Fruit fly (Drosophila melanogaster): ENCODE results near the gene Adk1.

Adk1 gene

dm6 chr3R:12197641-12198040 lies at the start of gene Adk1:
Gene Adk1 (plus strand): TSS chr3R:12197941.
- TF ChIP-seq Vsx2 (GFP tag; optimal IDR thresholded peaks at IDR 0.05; ENCODE audit: partially characterized antibody) (no peak), Abd-B (GFP tag; optimal IDR thresholded peaks at IDR 0.05) (no peak), psq (GFP tag; optimal IDR thresholded peaks at IDR 0.05) (no peak), usp (GFP tag; optimal IDR thresholded peaks at IDR 0.05) (no peak), N (GFP tag; optimal IDR thresholded peaks at IDR 0.05) (no peak), Hr78 (GFP tag; optimal IDR thresholded peaks at IDR 0.05) (no peak), dsf (GFP tag; optimal IDR thresholded peaks at IDR 0.05; ENCODE audit: borderline replicate concordance) (no peak), dl (GFP tag; optimal IDR thresholded peaks at IDR 0.05; ENCODE audit: insufficient read depth in 1 of 2, partially characterized antibody in 2 of 2) (no peak), Rel (GFP tag; optimal IDR thresholded peaks at IDR 0.05) (no peak), Rel (tag; optimal IDR thresholded peaks at IDR 0.05) (no peak), OdsH (GFP tag; optimal IDR thresholded peaks at IDR 0.05) (no peak)

dm6 chr3R:12158495-12158894 lies 39.2 kb upstream of the Adk1 start, which contains the start of gene dpr15:
Gene dpr15 (minus strand): TSS chr3R:12158595.
- TF ChIP-seq dl (GFP tag; optimal IDR thresholded peaks at IDR 0.05; ENCODE audit: insufficient read depth in 1 of 2, partially characterized antibody in 2 of 2) = no peak
- TF ChIP-seq ey (GFP tag; optimal IDR thresholded peaks at IDR 0.05) = no peak
- TF ChIP-seq tai (GFP tag; optimal IDR thresholded peaks at IDR 0.05) = no peak
- no peak for TF ChIP-seq brk (GFP tag; optimal IDR thresholded peaks at IDR 0.05)
- TF ChIP-seq Hr78 (GFP tag; optimal IDR thresholded peaks at IDR 0.05) = no peak
- no peak for TF ChIP-seq GATAd (GFP tag; optimal IDR thresholded peaks at IDR 0.05)
- TF ChIP-seq foxo (GFP tag; optimal IDR thresholded peaks at IDR 0.05) = no peak
- TF ChIP-seq usp (GFP tag; optimal IDR thresholded peaks at IDR 0.05) = no peak

- TF ChIP-seq tai (GFP tag; optimal IDR thresholded peaks at IDR 0.05) (no peak), HLH106 (tag; optimal IDR thresholded peaks at IDR 0.05) (no peak), sv (GFP tag; optimal IDR thresholded peaks at IDR 0.05) (no peak), dmrt93B (GFP tag; optimal IDR thresholded peaks at IDR 0.05) (no peak), Hnf4 (GFP tag; optimal IDR thresholded peaks at IDR 0.05) (no peak), brk (GFP tag; optimal IDR thresholded peaks at IDR 0.05) (no peak), lola (GFP tag; optimal IDR thresholded peaks at IDR 0.05) (no peak), Hr78 (GFP tag; optimal IDR thresholded peaks at IDR 0.05) (no peak), woc (GFP tag; optimal IDR thresholded peaks at IDR 0.05) (no peak), Dif (GFP tag; optimal IDR thresholded peaks at IDR 0.05; ENCODE audit: partially characterized antibody) (no peak), ey (GFP tag; optimal IDR thresholded peaks at IDR 0.05) (no peak), Dfd (GFP tag; optimal IDR thresholded peaks at IDR 0.05) (no peak), Vsx2 (GFP tag; optimal IDR thresholded peaks at IDR 0.05; ENCODE audit: partially characterized antibody) (no peak)
Measured at dm6 chr3R:12166086-12166485, 31.7 kb upstream of the Adk1 start, which contains the start of gene Cpn. Gene Cpn (minus strand): TSS chr3R:12166186.

dm6 chr3R:12168348-12168747 lies 29.4 kb upstream of the Adk1 start:
- TF ChIP-seq HLH106 (tag; optimal IDR thresholded peaks at IDR 0.05) (peak; percentile 2), Hr78 (GFP tag; optimal IDR thresholded peaks at IDR 0.05) (no peak)

dm6 chr3R:12185615-12186014 lies 12.1 kb upstream of the Adk1 start:
- TF ChIP-seq jim (GFP tag; optimal IDR thresholded peaks at IDR 0.05) (no peak), CG9705 (GFP tag; optimal IDR thresholded peaks at IDR 0.05) (no peak), Myc (optimal IDR thresholded peaks at IDR 0.05) (no peak), sage (GFP tag; optimal IDR thresholded peaks at IDR 0.05) (no peak), Dfd (GFP tag; optimal IDR thresholded peaks at IDR 0.05) (peak; percentile 95)

dm6 chr3R:12194911-12195310 lies 2.8 kb upstream of the Adk1 start, which contains the start of the genes eIF3d2 and CG43450:
Gene eIF3d2 (minus strand): TSS chr3R:12195011.
Gene CG43450 (plus strand): TSS chr3R:12195294.
- TF ChIP-seq CG32264 (GFP tag; optimal IDR thresholded peaks at IDR 0.05) (no peak), h (GFP tag; optimal IDR thresholded peaks at IDR 0.05) (no peak), Sp1 (GFP tag; optimal IDR thresholded peaks at IDR 0.05) (no peak), dl (GFP tag; optimal IDR thresholded peaks at IDR 0.05; ENCODE audit: insufficient read depth in 1 of 2, partially characterized antibody in 2 of 2) (no peak), HLH106 (tag; optimal IDR thresholded peaks at IDR 0.05) (no peak), psq (GFP tag; optimal IDR thresholded peaks at IDR 0.05) (no peak)

Data from whole organism, wandering third instar larva.